Fruit fly (Drosophila melanogaster): Measurements from ENCODE around the gene CG7579.
A peak's percentile ranks its signal among the peaks of the same experiment; 100 is the strongest.

CG7579 gene

DNA sequence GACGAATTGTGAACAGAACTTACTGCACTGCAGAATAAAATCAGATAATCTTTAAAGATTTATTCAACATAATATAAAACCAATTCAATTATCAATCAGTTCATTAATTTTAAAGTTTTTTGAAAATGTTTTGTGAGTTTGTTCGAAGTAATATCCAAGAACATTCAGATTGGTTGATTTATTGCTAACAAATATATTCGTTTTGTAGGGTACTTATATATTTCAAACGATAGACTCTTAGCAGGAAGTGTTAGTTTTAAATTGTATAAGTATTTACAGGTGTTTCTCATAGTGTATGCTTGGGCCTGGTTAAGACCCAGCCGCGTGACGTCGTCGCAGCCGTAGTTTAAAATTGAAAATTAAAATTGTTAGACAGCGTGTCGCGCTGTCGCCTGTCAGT, 25.3 kb upstream of the CG7579 start:
- TF ChIP-seq CG6163 (GFP tag; IDR thresholded peaks at IDR 0.05) = peak; percentile 54; the same call in 1 of the 3 replicates
- TF ChIP-seq Sox15 (GFP tag; optimal IDR thresholded peaks at IDR 0.05) = no peak
- TF ChIP-seq CG3032 (tag; optimal IDR thresholded peaks at IDR 0.05) = no peak
- TF ChIP-seq CG31627 (GFP tag; optimal IDR thresholded peaks at IDR 0.05) = no peak
- TF ChIP-seq CG15336 (GFP tag; IDR thresholded peaks at IDR 0.05) = peak; percentile 72
- peak; percentile 79 for TF ChIP-seq eg (GFP tag; IDR thresholded peaks at IDR 0.05)
- TF ChIP-seq Hr4 (GFP tag; optimal IDR thresholded peaks at IDR 0.05) = peak; percentile 60
- peak; percentile 57; the same call in 1 of the 2 replicates for TF ChIP-seq CG11294 (GFP tag; IDR thresholded peaks at IDR 0.05)
- TF ChIP-seq achi (GFP tag; optimal IDR thresholded peaks at IDR 0.05) = peak; percentile 31
- TF ChIP-seq Lpt (GFP tag; optimal IDR thresholded peaks at IDR 0.05) = peak; percentile 37
- TF ChIP-seq CG10631 (GFP tag; optimal IDR thresholded peaks at IDR 0.05) = peak; percentile 20
- peak; percentile 64; the same call in 2 of the 3 replicates for TF ChIP-seq CG8119 (GFP tag; IDR thresholded peaks at IDR 0.05)
- peak; percentile 30 for TF ChIP-seq pdm3 (GFP tag; optimal IDR thresholded peaks at IDR 0.05)
- TF ChIP-seq CG32006 (GFP tag; optimal IDR thresholded peaks at IDR 0.05) = peak; percentile 85
- peak in 1 of 2 experiments; percentile 28 for TF ChIP-seq salr (GFP tag; optimal IDR thresholded peaks at IDR 0.05)
- peak; percentile 31 for TF ChIP-seq dac (GFP tag; optimal IDR thresholded peaks at IDR 0.05)
- peak; percentile 69 for TF ChIP-seq Eip78C (GFP tag)
- TF ChIP-seq CG6276 (GFP tag; optimal IDR thresholded peaks at IDR 0.05) = peak; percentile 82
- TF ChIP-seq spab (GFP tag; optimal IDR thresholded peaks at IDR 0.05) = no peak
- TF ChIP-seq Sox14 (GFP tag; optimal IDR thresholded peaks at IDR 0.05) = no peak
- no peak for TF ChIP-seq ss (GFP tag; optimal IDR thresholded peaks at IDR 0.05)
- peak; percentile 35 for TF ChIP-seq net (GFP tag; optimal IDR thresholded peaks at IDR 0.05)
- TF ChIP-seq CG4318 (GFP tag; optimal IDR thresholded peaks at IDR 0.05) = peak; percentile 61
- TF ChIP-seq CG3919 (GFP tag; optimal IDR thresholded peaks at IDR 0.05) = peak; percentile 16
- TF ChIP-seq Hr39 (GFP tag; optimal IDR thresholded peaks at IDR 0.05) = no peak
- TF ChIP-seq Gug (GFP tag; IDR thresholded peaks at IDR 0.05) = peak; percentile 47
- TF ChIP-seq cyc (GFP tag; optimal IDR thresholded peaks at IDR 0.05) = no peak
- peak; percentile 49 for TF ChIP-seq OdsH (GFP tag; optimal IDR thresholded peaks at IDR 0.05)

DNA sequence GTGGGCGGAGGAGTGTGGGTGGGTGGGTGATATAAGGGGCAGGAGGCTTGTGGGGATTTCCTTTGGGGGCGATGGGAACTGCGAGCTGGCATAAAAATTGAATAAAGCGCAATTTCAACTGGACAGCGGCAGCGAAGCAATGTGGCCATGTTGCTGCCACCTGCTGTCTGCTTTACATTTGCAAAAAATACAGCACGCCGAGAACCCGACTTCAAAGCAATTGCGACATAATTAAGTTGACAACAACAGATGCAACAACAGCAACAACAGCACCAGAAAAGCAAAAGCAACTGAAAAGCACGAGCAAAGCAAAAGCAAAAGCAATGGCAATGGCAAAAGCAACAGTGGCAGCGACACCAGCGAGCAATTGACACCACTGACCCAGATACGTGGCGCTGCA, 24.9 kb upstream of the CG7579 start:
- TF ChIP-seq achi (GFP tag; optimal IDR thresholded peaks at IDR 0.05) = no peak
- TF ChIP-seq Lpt (GFP tag; optimal IDR thresholded peaks at IDR 0.05) = no peak
- no peak for TF ChIP-seq CG6792 (GFP tag; optimal IDR thresholded peaks at IDR 0.05)
- TF ChIP-seq CG6163 (GFP tag; IDR thresholded peaks at IDR 0.05) = no peak
- no peak for TF ChIP-seq CG6854 (GFP tag; optimal IDR thresholded peaks at IDR 0.05)

DNA sequence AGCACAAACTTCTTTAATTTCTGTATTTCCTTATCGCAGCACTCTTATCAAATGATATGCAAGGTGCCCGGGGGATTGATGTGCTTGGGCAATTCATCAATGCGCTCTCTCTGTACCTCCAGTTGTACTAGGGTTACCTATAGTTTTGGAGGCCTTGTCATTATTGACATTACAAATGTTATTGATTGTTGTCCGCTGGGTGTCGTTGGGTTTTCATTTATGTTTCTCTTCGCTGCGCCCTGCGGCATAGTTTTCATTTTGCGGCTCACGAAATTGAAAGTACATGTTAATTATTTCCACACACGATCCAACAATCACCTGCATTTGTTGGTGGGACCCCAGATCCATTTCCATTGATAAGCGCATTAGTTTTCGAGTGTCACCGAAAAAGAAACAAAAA, 23.0 kb upstream of the CG7579 start:
- TF ChIP-seq CG11294 (GFP tag; IDR thresholded peaks at IDR 0.05) (no peak), fkh (GFP tag; optimal IDR thresholded peaks at IDR 0.05) (peak; percentile 70)

DNA sequence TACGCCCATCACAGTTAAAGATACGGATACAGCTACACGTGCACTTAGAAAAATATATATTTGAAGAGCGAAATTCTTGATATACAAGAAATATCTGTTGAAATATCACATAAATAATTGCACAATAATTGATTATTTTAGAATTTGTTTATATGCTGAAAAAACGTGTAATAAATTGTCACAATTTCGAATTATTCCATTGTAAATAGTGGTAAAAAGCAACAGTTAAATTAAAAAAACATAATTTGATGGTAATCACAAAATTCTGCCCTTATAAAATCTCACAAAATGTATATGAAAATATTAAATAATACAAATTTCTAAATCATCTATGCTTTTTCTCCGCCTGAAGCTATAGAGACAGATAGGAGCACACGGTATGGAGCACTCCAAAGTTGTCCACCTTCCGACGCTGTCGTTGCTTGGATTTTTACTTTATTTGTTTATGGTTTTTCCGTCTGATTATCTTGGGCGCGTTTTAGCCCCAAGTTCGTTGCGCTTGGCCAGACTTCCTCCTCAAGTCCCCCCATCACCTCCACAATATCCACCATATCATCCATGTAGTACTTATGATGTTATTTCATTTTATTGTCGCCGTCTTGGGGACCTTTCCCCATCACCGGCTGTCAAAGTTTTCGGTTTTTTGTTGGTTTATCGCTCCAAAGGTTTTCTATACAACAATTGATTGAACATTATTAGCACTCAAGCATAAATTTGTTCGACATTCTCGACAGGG, 21.2 kb upstream of the CG7579 start:
- TF ChIP-seq CG9139 (GFP tag; optimal IDR thresholded peaks at IDR 0.05) (no peak), CG8632 (GFP tag; optimal IDR thresholded peaks at IDR 0.05) (peak; percentile 48), CG11762 (GFP tag; optimal IDR thresholded peaks at IDR 0.05; ENCODE audit: insufficient read depth) (no peak), OdsH (GFP tag; optimal IDR thresholded peaks at IDR 0.05) (peak; percentile 64), dsx (GFP tag; optimal IDR thresholded peaks at IDR 0.05; ENCODE audit: poor library complexity, severe bottlenecking) (peak; percentile 34), Lpt (GFP tag; optimal IDR thresholded peaks at IDR 0.05) (peak; percentile 59), Met (GFP tag; optimal IDR thresholded peaks at IDR 0.05) (no peak), spab (GFP tag; optimal IDR thresholded peaks at IDR 0.05) (peak; percentile 50), Blimp-1 (GFP tag; optimal IDR thresholded peaks at IDR 0.05) (no peak), Gug (GFP tag; IDR thresholded peaks at IDR 0.05) (peak; percentile 33), CG3032 (tag; optimal IDR thresholded peaks at IDR 0.05) (peak; percentile 39), svp (GFP tag) (peak; percentile 68), Hr4 (GFP tag; optimal IDR thresholded peaks at IDR 0.05) (peak; percentile 55), CG1621 (tag; optimal IDR thresholded peaks at IDR 0.05) (no peak), CG11294 (GFP tag; IDR thresholded peaks at IDR 0.05) (no peak), Sox14 (GFP tag; optimal IDR thresholded peaks at IDR 0.05) (peak; percentile 40), vri (GFP tag; optimal IDR thresholded peaks at IDR 0.05) (peak; percentile 20), CG6792 (GFP tag; optimal IDR thresholded peaks at IDR 0.05) (peak; percentile 12), Eip75B (GFP tag; optimal IDR thresholded peaks at IDR 0.05) (peak; percentile 10), topi (GFP tag; optimal IDR thresholded peaks at IDR 0.05) (peak; percentile 9), CG3919 (GFP tag; optimal IDR thresholded peaks at IDR 0.05) (peak; percentile 39), CG15336 (GFP tag; IDR thresholded peaks at IDR 0.05) (no peak; the same call in none of the 2 replicates), CG6163 (GFP tag; IDR thresholded peaks at IDR 0.05) (no peak), CG32006 (GFP tag; optimal IDR thresholded peaks at IDR 0.05) (peak; percentile 77), Hr39 (GFP tag; optimal IDR thresholded peaks at IDR 0.05) (no peak), cyc (GFP tag; optimal IDR thresholded peaks at IDR 0.05) (no peak), CG6276 (GFP tag; optimal IDR thresholded peaks at IDR 0.05) (peak; percentile 38), Sox15 (GFP tag; optimal IDR thresholded peaks at IDR 0.05) (peak; percentile 9)
